Fruit fly (Drosophila melanogaster) whole organism, wandering third instar larva: ENCODE results near the gene CG34134.

Source experiments
- CG32264 ChIP-seq: fragments of 200-800 bp; sonication (Bioruptor generic); optimal IDR thresholded peaks from 2 replicates; lab custom pipeline; 2016; ENCODE audit warnings: missing biosample characterization, missing genetic modification characterization
- CG9705 ChIP-seq: fragments of 200-800 bp; sonication (Bioruptor generic); optimal IDR thresholded peaks from 2 replicates; lab custom pipeline; 2018; ENCODE audit warnings: missing biosample characterization, mild to moderate bottlenecking, missing genetic modification characterization
- CrebA ChIP-seq: fragments of 200-800 bp; sonication (Bioruptor generic); optimal IDR thresholded peaks from 2 replicates; lab custom pipeline; 2016; ENCODE audit warnings: missing biosample characterization, mild to moderate bottlenecking, missing genetic modification characterization, borderline replicate concordance
- Dfd ChIP-seq: fragments of >200 bp; optimal IDR thresholded peaks from 2 replicates; lab custom pipeline; 2017; ENCODE audit warnings: missing biosample characterization, missing genetic modification characterization
- Dif ChIP-seq: fragments of 200-275, 200-300 bp; sonication (Bioruptor generic); optimal IDR thresholded peaks from 2 replicates; lab custom pipeline; 2018; ENCODE audit warnings: missing biosample characterization, missing genetic modification characterization; ENCODE audit not compliant: partially characterized antibody
- GATAd ChIP-seq: sonication (Bioruptor generic); optimal IDR thresholded peaks from 2 replicates; lab custom pipeline; 2016; ENCODE audit warnings: missing biosample characterization, missing genetic modification characterization
- Hnf4 ChIP-seq: fragments of 200-800 bp; sonication (Bioruptor generic); optimal IDR thresholded peaks from 2 replicates; lab custom pipeline; 2016; ENCODE audit warnings: missing biosample characterization, mild to moderate bottlenecking, missing genetic modification characterization
- Hr83 ChIP-seq: fragments of 200-300 bp; sonication (Bioruptor generic); optimal IDR thresholded peaks from 2 replicates; lab custom pipeline; 2016; ENCODE audit warnings: missing biosample characterization, mild to moderate bottlenecking, missing genetic modification characterization, moderate library complexity; ENCODE audit not compliant: poor library complexity, severe bottlenecking
- Jra ChIP-seq: sonication (Bioruptor generic); optimal IDR thresholded peaks from 2 replicates; lab custom pipeline; 2016; ENCODE audit warnings: missing biosample characterization, missing genetic modification characterization
- Mio ChIP-seq: sonication (Bioruptor generic); optimal IDR thresholded peaks from 2 replicates; lab custom pipeline; 2016; ENCODE audit warnings: missing biosample characterization, missing genetic modification characterization
- Myc ChIP-seq: fragments of >200 bp; optimal IDR thresholded peaks from 2 replicates; lab custom pipeline; 2017
- N ChIP-seq: fragments of >200 bp; optimal IDR thresholded peaks from 2 replicates; lab custom pipeline; 2018; ENCODE audit warnings: missing biosample characterization, missing external identifiers, missing genetic modification characterization
- OdsH ChIP-seq: fragments of 200-800 bp; sonication (Bioruptor generic); optimal IDR thresholded peaks from 2 replicates; lab custom pipeline; 2016; ENCODE audit warnings: missing biosample characterization, mild to moderate bottlenecking, missing genetic modification characterization
- Rel ChIP-seq, 2 experiments: fragments of 200-800 bp; sonication (Bioruptor generic) in 1 of 2; optimal IDR thresholded peaks; 2 replicates in 1 of 2; 3 replicates in 1 of 2; lab custom pipeline; 2016 to 2019; ENCODE audit warnings: mild to moderate bottlenecking in 2 of 2, missing biosample characterization in 2 of 2, missing genetic modification characterization in 2 of 2, moderate library complexity in 1 of 2
- br ChIP-seq: fragments of 200-800 bp; sonication (Bioruptor generic); optimal IDR thresholded peaks from 2 replicates; lab custom pipeline; 2016; ENCODE audit warnings: missing biosample characterization, missing genetic modification characterization
- dmrt93B ChIP-seq: fragments of 200-800 bp; sonication (Bioruptor generic); optimal IDR thresholded peaks from 2 replicates; lab custom pipeline; 2018; ENCODE audit warnings: missing biosample characterization, mild to moderate bottlenecking, missing genetic modification characterization
- dsf ChIP-seq: sonication (Bioruptor generic); optimal IDR thresholded peaks from 2 replicates; lab custom pipeline; 2016; ENCODE audit warnings: missing biosample characterization, missing genetic modification characterization, borderline replicate concordance
- ey ChIP-seq: fragments of 200-800 bp; sonication (Bioruptor generic); optimal IDR thresholded peaks from 2 replicates; lab custom pipeline; 2016; ENCODE audit warnings: missing biosample characterization, missing genetic modification characterization
- foxo ChIP-seq, 2 experiments: fragments of 200-800 bp; sonication (Bioruptor generic); optimal IDR thresholded peaks; 2 replicates in 1 of 2; 3 replicates in 1 of 2; lab custom pipeline; 2016 to 2017; ENCODE audit warnings: missing biosample characterization in 2 of 2, missing genetic modification characterization in 2 of 2
- h ChIP-seq: fragments of 200-800 bp; sonication (Bioruptor generic); optimal IDR thresholded peaks from 3 replicates; lab custom pipeline; 2016; ENCODE audit warnings: missing biosample characterization, mild to moderate bottlenecking, missing genetic modification characterization
- jim ChIP-seq: fragments of 175-275, 200-325 bp; sonication (Bioruptor generic); optimal IDR thresholded peaks from 2 replicates; lab custom pipeline; 2016; ENCODE audit warnings: missing biosample characterization, mild to moderate bottlenecking, missing genetic modification characterization
- lola ChIP-seq: fragments of >200 bp; optimal IDR thresholded peaks from 2 replicates; lab custom pipeline; 2017; ENCODE audit warnings: missing biosample characterization, missing genetic modification characterization
- pan ChIP-seq: fragments of >200 bp; optimal IDR thresholded peaks from 2 replicates; lab custom pipeline; 2017
- psq ChIP-seq: fragments of 200-800 bp; sonication (Bioruptor generic); optimal IDR thresholded peaks from 3 replicates; lab custom pipeline; 2017; ENCODE audit warnings: missing biosample characterization, mild to moderate bottlenecking, missing genetic modification characterization, moderate library complexity
- sage ChIP-seq: fragments of 200-800 bp; sonication (Bioruptor generic); optimal IDR thresholded peaks from 2 replicates; lab custom pipeline; 2016; ENCODE audit warnings: missing biosample characterization, mild to moderate bottlenecking, missing genetic modification characterization
- sv ChIP-seq: fragments of 200-800 bp; sonication (Bioruptor generic); optimal IDR thresholded peaks from 3 replicates; lab custom pipeline; 2016; ENCODE audit warnings: missing biosample characterization, missing genetic modification characterization
- tai ChIP-seq: sonication (Bioruptor generic); optimal IDR thresholded peaks from 2 replicates; lab custom pipeline; 2016; ENCODE audit warnings: missing biosample characterization, missing genetic modification characterization
- usp ChIP-seq: fragments of >200 bp; optimal IDR thresholded peaks from 2 replicates; lab custom pipeline; 2017; ENCODE audit warnings: missing biosample characterization, missing genetic modification characterization

Gene CG34134

dm6 chr2L:8204366-8204765, 13.8 kb upstream of the CG34134 start:
- TF ChIP-seq OdsH (no peak), Hnf4 (GFP tag; lab: Kevin White, UChicago) (peak; percentile 60), usp (GFP tag; lab: Kevin White, UChicago) (no peak)

- TF ChIP-seq pan (lab: Kevin White, UChicago), result no peak
- TF ChIP-seq CrebA (GFP tag; lab: Kevin White, UChicago), result no peak
- no peak for TF ChIP-seq Dfd
- TF ChIP-seq N (GFP tag; lab: Kevin White, UChicago), result no peak
- TF ChIP-seq GATAd, result no peak
- no peak for TF ChIP-seq foxo (GFP tag; optimal IDR thresholded peaks at IDR 0.05; lab: Kevin White, UChicago)
- TF ChIP-seq sage, result no peak
- TF ChIP-seq CG32264 (GFP tag; lab: Kevin White, UChicago), result no peak
- no peak for TF ChIP-seq h
- no peak for TF ChIP-seq dmrt93B (GFP tag; lab: Kevin White, UChicago)
- TF ChIP-seq ey, result no peak
- no peak for TF ChIP-seq Hr83 (GFP tag; lab: Kevin White, UChicago)
- no peak for TF ChIP-seq OdsH
- no peak for TF ChIP-seq Myc (lab: Kevin White, UChicago)
- TF ChIP-seq tai (GFP tag; lab: Kevin White, UChicago), result no peak
- TF ChIP-seq, all 38 proteins: peak for 0
These were observed 13.2 kb upstream of the CG34134 start for dm6 chr2L:8203748-8204147.

dm6 chr2L:8202569-8202968, 12.0 kb upstream of the CG34134 start:
- TF ChIP-seq Hnf4 (GFP tag; lab: Kevin White, UChicago) (peak; percentile 10), sv (no peak), dmrt93B (GFP tag; lab: Kevin White, UChicago) (no peak), Jra (no peak), Rel (GFP tag; optimal IDR thresholded peaks at IDR 0.05; lab: Kevin White, UChicago) (no peak), Rel (tag; optimal IDR thresholded peaks at IDR 0.05; lab: Kevin White, UChicago) (no peak)
- TF ChIP-seq, all 38 proteins: peak for 1

- no peak for TF ChIP-seq lola (GFP tag; lab: Kevin White, UChicago)
- no peak for TF ChIP-seq usp (GFP tag; lab: Kevin White, UChicago)
- TF ChIP-seq jim (GFP tag; lab: Kevin White, UChicago), result no peak
- TF ChIP-seq Jra, result peak; percentile 3
- no peak for TF ChIP-seq Mio
- TF ChIP-seq pan (lab: Kevin White, UChicago), result no peak
- no peak for TF ChIP-seq Rel (GFP tag; optimal IDR thresholded peaks at IDR 0.05; lab: Kevin White, UChicago)
- no peak for TF ChIP-seq Rel (tag; optimal IDR thresholded peaks at IDR 0.05; lab: Kevin White, UChicago)
- no peak for TF ChIP-seq psq
- TF ChIP-seq dsf (GFP tag; lab: Kevin White, UChicago), result peak; percentile 13
- TF ChIP-seq GATAd, result no peak
- TF ChIP-seq Dif, result no peak
- TF ChIP-seq CrebA (GFP tag; lab: Kevin White, UChicago), result no peak
- TF ChIP-seq dmrt93B (GFP tag; lab: Kevin White, UChicago), result no peak
- peak; percentile 39 for TF ChIP-seq br (GFP tag; lab: Kevin White, UChicago)
- no peak for TF ChIP-seq foxo (GFP tag; optimal IDR thresholded peaks at IDR 0.05; lab: Kevin White, UChicago)
- no peak for TF ChIP-seq N (GFP tag; lab: Kevin White, UChicago)
- peak; percentile 77 for TF ChIP-seq Hnf4 (GFP tag; lab: Kevin White, UChicago)
- no peak for TF ChIP-seq ey
- no peak for TF ChIP-seq CG9705 (GFP tag; lab: Kevin White, UChicago)
- no peak for TF ChIP-seq tai (GFP tag; lab: Kevin White, UChicago)
- TF ChIP-seq Hr83 (GFP tag; lab: Kevin White, UChicago), result peak; percentile 10
- peak; percentile 12 for TF ChIP-seq sv
- TF ChIP-seq, all 38 proteins: peak for 6
These were observed 8.2 kb upstream of the CG34134 start, which contains the start of gene PGAP5 for dm6 chr2L:8198757-8199156. Gene PGAP5 (plus strand): TSS chr2L:8198882.

dm6 chr2L:8196757-8197530, 6.4 kb upstream of the CG34134 start, which contains the start of the genes CG8475 and CG8460:
Gene CG8475 (minus strand): TSS chr2L:8196918.
Gene CG8460 (plus strand): TSS chr2L:8197193.
- no peak for TF ChIP-seq Myc (lab: Kevin White, UChicago)
- TF ChIP-seq CrebA (GFP tag; lab: Kevin White, UChicago), result no peak
- no peak for TF ChIP-seq CG9705 (GFP tag; lab: Kevin White, UChicago)
- TF ChIP-seq Rel (GFP tag; optimal IDR thresholded peaks at IDR 0.05; lab: Kevin White, UChicago), result no peak
- TF ChIP-seq Rel (tag; optimal IDR thresholded peaks at IDR 0.05; lab: Kevin White, UChicago), result no peak
